Worm (Caenorhabditis elegans): ENCODE results near the gene R107.2.

Gene R107.2

DNA sequence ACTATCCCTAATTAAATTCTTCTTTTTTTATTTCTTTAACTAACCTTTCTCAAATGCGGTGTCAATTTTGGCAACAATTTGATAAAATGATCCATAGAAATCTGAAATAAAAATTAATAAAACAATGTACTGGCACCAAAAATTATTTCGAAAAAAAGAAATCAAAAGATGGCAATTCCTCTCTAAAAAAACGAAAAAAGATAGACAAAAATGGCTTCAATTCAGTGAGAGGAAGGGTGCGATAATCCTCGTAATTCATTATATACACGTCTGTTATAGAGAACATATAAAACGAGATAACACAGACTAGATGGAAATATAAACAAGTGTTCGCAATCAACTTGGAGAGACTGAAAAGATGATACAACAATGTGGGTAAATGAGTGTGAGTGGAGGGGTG, at the start of gene R107.2:
Gene R107.2, minus strand, starts transcription at position 101 of the 400 bp plus-strand sequence.
- TF ChIP-seq nhr-12 (tag; optimal IDR thresholded peaks at IDR 0.05) (no peak), nhr-237 (tag; optimal IDR thresholded peaks at IDR 0.05) (no peak), ceh-83 (GFP tag; optimal IDR thresholded peaks at IDR 0.05) (no peak), nhr-76 (tag; optimal IDR thresholded peaks at IDR 0.05) (no peak), sptf-1 (tag; optimal IDR thresholded peaks at IDR 0.05) (no peak), ham-2 (GFP tag; optimal IDR thresholded peaks at IDR 0.05) (no peak), M03D4.4 (tag; optimal IDR thresholded peaks at IDR 0.05) (no peak), hlh-1 (tag; optimal IDR thresholded peaks at IDR 0.05) (no peak), lsy-2 (tag; optimal IDR thresholded peaks at IDR 0.05) (no peak), ceh-43 (GFP tag; optimal IDR thresholded peaks at IDR 0.05) (no peak), flh-1 (GFP tag; optimal IDR thresholded peaks at IDR 0.05) (no peak), elt-1 (tag; optimal IDR thresholded peaks at IDR 0.05; ENCODE audit: borderline replicate concordance, insufficient read depth) (no peak), drap-1 (GFP tag; optimal IDR thresholded peaks at IDR 0.05) (no peak), mab-5 (tag; optimal IDR thresholded peaks at IDR 0.05) (no peak), tbx-8 (GFP tag; optimal IDR thresholded peaks at IDR 0.05) (no peak), nhr-2 (tag; optimal IDR thresholded peaks at IDR 0.05) (no peak), unc-120 (tag; optimal IDR thresholded peaks at IDR 0.05; ENCODE audit: poor library complexity, severe bottlenecking) (no peak), mep-1 (tag; optimal IDR thresholded peaks at IDR 0.05) (no peak), mls-2 (tag; optimal IDR thresholded peaks at IDR 0.05) (no peak), pha-4 (tag; optimal IDR thresholded peaks at IDR 0.05) (no peak)

DNA sequence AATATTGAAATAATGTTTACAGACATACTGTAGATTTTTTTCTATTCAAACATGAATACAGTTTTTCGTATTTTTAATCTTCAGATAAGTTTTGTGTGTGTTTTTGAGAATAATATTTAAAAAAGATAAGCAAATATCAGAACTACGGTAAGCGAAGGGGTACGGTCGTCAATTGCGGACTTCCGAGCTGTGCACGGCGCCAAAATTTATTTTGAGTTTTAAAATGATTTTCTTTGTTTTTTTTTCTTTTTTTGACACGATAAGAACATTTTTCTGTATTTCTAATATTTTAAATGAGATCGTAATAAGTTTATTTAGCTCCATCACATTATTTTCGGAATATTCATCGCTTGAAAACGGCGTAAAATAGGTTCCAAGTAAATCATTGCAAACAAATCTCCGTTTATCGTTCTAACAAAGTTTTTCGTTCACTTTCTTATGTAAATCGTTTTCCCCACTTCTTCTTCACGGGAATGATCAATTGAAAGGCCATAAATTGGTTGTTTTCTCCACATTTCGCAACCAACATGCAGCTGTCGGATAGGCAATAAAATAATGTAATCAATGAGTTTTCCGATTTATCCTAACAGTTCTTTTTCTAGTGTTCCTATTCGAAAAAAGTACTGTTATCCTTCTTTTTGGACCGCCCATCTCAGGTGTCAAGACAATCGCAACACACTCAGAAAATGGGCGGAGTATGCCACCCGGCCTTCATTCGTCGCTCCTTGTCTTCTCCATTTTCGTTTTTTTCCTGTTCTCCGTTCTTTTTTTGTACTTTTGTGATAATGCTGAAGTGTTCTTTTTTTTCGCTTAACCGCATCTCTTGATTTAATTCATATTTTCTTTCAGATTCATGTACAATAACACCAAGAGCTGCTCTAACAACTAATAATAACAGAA, 45.9 kb upstream of the R107.2 start, which contains the start of gene glp-1:
Gene glp-1, plus strand, starts transcription at position 850 of the 900 bp plus-strand sequence.
- TF ChIP-seq mls-2 (tag; optimal IDR thresholded peaks at IDR 0.05) (no peak), elt-1 (tag; optimal IDR thresholded peaks at IDR 0.05; ENCODE audit: borderline replicate concordance, insufficient read depth) (no peak), mab-5 (tag; optimal IDR thresholded peaks at IDR 0.05) (no peak), unc-62 (GFP tag; optimal IDR thresholded peaks at IDR 0.05) (no peak), nhr-2 (tag; optimal IDR thresholded peaks at IDR 0.05) (no peak), nhr-12 (tag; optimal IDR thresholded peaks at IDR 0.05) (no peak), unc-120 (tag; optimal IDR thresholded peaks at IDR 0.05; ENCODE audit: poor library complexity, severe bottlenecking) (no peak), lin-13 (tag; optimal IDR thresholded peaks at IDR 0.05) (no peak), nhr-237 (tag; optimal IDR thresholded peaks at IDR 0.05) (no peak), flh-1 (GFP tag; optimal IDR thresholded peaks at IDR 0.05) (no peak), nhr-76 (tag; optimal IDR thresholded peaks at IDR 0.05) (no peak), ces-1 (GFP tag; optimal IDR thresholded peaks at IDR 0.05) (no peak), unc-39 (tag; optimal IDR thresholded peaks at IDR 0.05) (no peak), zip-8 (tag; optimal IDR thresholded peaks at IDR 0.05) (no peak), ztf-11 (tag; optimal IDR thresholded peaks at IDR 0.05) (no peak), hlh-1 (tag; optimal IDR thresholded peaks at IDR 0.05) (no peak), ceh-39 (tag; optimal IDR thresholded peaks at IDR 0.05) (no peak), sptf-1 (tag; optimal IDR thresholded peaks at IDR 0.05) (no peak), M03D4.4 (tag; optimal IDR thresholded peaks at IDR 0.05) (no peak)

DNA sequence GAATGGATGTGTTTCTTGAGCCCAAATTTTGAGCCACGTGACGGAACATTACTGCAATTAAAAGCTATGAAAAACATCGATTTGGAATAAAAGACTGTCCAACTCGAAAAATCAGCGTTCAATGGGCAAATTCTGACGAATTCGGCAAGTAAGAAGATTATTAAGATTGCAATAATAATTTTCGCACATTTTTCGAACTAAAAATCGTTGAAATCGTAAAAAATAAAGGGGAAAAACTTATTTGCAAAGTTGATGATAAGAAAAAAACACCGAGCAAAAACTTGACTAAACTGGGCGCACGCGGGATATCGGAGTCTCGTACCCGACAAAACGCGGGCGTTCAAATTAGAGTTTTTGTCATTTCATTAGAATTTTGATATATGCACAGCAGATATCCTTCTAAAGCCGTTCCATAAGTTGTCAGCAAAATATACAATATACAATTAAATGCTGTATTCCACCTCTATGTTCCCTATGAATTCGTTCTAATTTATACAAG, 43.6 kb upstream of the R107.2 start, which contains the start of the genes mccc-2 and mrpl-44:
Gene mccc-2, minus strand, starts transcription at position 51 of the 499 bp plus-strand sequence.
Gene mrpl-44, minus strand, starts transcription at position 51 of the 499 bp plus-strand sequence.
- TF ChIP-seq ceh-43 (GFP tag; optimal IDR thresholded peaks at IDR 0.05) (no peak), nhr-76 (tag; optimal IDR thresholded peaks at IDR 0.05) (no peak), ham-2 (GFP tag; optimal IDR thresholded peaks at IDR 0.05) (no peak), nhr-2 (tag; optimal IDR thresholded peaks at IDR 0.05) (no peak), sptf-1 (tag; optimal IDR thresholded peaks at IDR 0.05) (no peak), unc-39 (tag; optimal IDR thresholded peaks at IDR 0.05) (no peak), bed-3 (GFP tag; optimal IDR thresholded peaks at IDR 0.05) (no peak), blmp-1 (tag; optimal IDR thresholded peaks at IDR 0.05) (no peak), zip-8 (tag; optimal IDR thresholded peaks at IDR 0.05) (no peak), elt-3 (tag; optimal IDR thresholded peaks at IDR 0.05) (no peak), unc-62 (GFP tag; optimal IDR thresholded peaks at IDR 0.05) (no peak), hlh-1 (tag; optimal IDR thresholded peaks at IDR 0.05) (no peak), ztf-11 (tag; optimal IDR thresholded peaks at IDR 0.05) (no peak), ceh-39 (tag; optimal IDR thresholded peaks at IDR 0.05) (no peak)

DNA sequence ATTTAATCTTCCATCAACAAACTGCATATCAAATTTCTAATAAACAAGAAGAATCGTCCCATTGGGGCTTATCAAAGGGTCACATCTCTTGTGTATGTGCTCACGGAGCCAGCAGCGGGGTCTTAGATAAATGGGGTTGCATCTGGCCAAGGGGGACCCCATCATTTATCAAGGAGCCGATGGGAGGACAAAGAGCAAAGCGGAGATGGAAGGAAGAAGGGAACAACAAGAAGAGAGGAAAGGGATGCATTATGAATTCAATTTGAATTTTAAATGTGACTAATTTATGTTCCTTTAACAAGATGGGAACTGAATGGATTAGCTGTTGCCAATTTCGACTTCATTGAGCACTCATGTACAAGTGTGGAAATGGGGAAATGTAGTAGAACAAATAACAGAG, 38.6 kb upstream of the R107.2 start:
- TF ChIP-seq snpc-4 (tag; optimal IDR thresholded peaks at IDR 0.05): no peak
- TF ChIP-seq nhr-28 (tag; optimal IDR thresholded peaks at IDR 0.05): no peak
- TF ChIP-seq unc-120 (tag; optimal IDR thresholded peaks at IDR 0.05; ENCODE audit: poor library complexity, severe bottlenecking): peak; percentile 65
- TF ChIP-seq ces-1 (GFP tag; optimal IDR thresholded peaks at IDR 0.05): peak; percentile 98
- peak; percentile 26 for TF ChIP-seq mls-2 (tag; optimal IDR thresholded peaks at IDR 0.05)
- peak; percentile 11 for TF ChIP-seq unc-62 (GFP tag; optimal IDR thresholded peaks at IDR 0.05)
- TF ChIP-seq mab-5 (tag; optimal IDR thresholded peaks at IDR 0.05): peak; percentile 75
